ENCODE assay signal across 1 fruit fly cellular context in genomic region chr3L:18867521-18867920, dm6.
TF ChIP-seq lines count a peak whose summit lies in the region.

Gene Dysb (plus strand): TSS chr3L:18867771.

TF ChIP-seq in whole organism, embryonic, 481 proteins besides CTCF, POLR2A, EP300 and RAD21 (continued from another document and continues in another):
- peak; percentile 57 for TF ChIP-seq twi (tag; optimal IDR thresholded peaks at IDR 0.05; lab: Kevin White, UChicago)
- TF ChIP-seq fd64A (GFP tag; optimal IDR thresholded peaks at IDR 0.05; lab: Kevin White, UChicago), result peak; percentile 52
- TF ChIP-seq Neu2 (GFP tag; optimal IDR thresholded peaks at IDR 0.05; lab: Kevin White, UChicago; ENCODE audit: borderline replicate concordance), result no peak
- peak; percentile 85 for TF ChIP-seq Sox100B (GFP tag; optimal IDR thresholded peaks at IDR 0.05; lab: Kevin White, UChicago)
- TF ChIP-seq CG12299 (tag; optimal IDR thresholded peaks at IDR 0.05; lab: Kevin White, UChicago), result peak; percentile 86
- peak; percentile 87 for TF ChIP-seq Med (GFP tag; lab: Kevin White, UChicago)
- peak; percentile 83 for TF ChIP-seq CG10543 (GFP tag; optimal IDR thresholded peaks at IDR 0.05; lab: Kevin White, UChicago)
- peak; percentile 99 for TF ChIP-seq D19A (tag; optimal IDR thresholded peaks at IDR 0.05; lab: Kevin White, UChicago)
- peak; percentile 27 for TF ChIP-seq CG17912 (GFP tag; optimal IDR thresholded peaks at IDR 0.05; lab: Kevin White, UChicago)
- TF ChIP-seq rib (GFP tag; IDR thresholded peaks at IDR 0.05; lab: Robert Waterston, UW), result peak; percentile 81
- TF ChIP-seq crc (GFP tag; optimal IDR thresholded peaks at IDR 0.05; lab: Kevin White, UChicago), result peak; percentile 42
- TF ChIP-seq CG10209 (GFP tag; optimal IDR thresholded peaks at IDR 0.05; lab: Kevin White, UChicago), result peak; percentile 88
- peak; percentile 58 for TF ChIP-seq CG2202 (tag; optimal IDR thresholded peaks at IDR 0.05; lab: Kevin White, UChicago)
- peak; percentile 85 for TF ChIP-seq CG3847 (GFP tag; IDR thresholded peaks at IDR 0.05; lab: Robert Waterston, UW)
- peak; percentile 2 for TF ChIP-seq NC2β (GFP tag; optimal IDR thresholded peaks at IDR 0.05; lab: Kevin White, UChicago)
- peak; percentile 84 for TF ChIP-seq Optix (GFP tag; IDR thresholded peaks at IDR 0.05; lab: Robert Waterston, UW)
- no peak for TF ChIP-seq hkb (optimal IDR thresholded peaks at IDR 0.05; lab: Kevin White, UChicago)
- TF ChIP-seq hkb (GFP tag; IDR thresholded peaks at IDR 0.05; lab: Robert Waterston, UW), result peak; percentile 95
- TF ChIP-seq ash1 (GFP tag; optimal IDR thresholded peaks at IDR 0.05; lab: Kevin White, UChicago), result no peak
- TF ChIP-seq CG14860 (GFP tag; IDR thresholded peaks at IDR 0.05; lab: Robert Waterston, UW; ENCODE audit: partially characterized antibody), result no peak
- TF ChIP-seq Nf-YB (GFP tag; optimal IDR thresholded peaks at IDR 0.05; lab: Kevin White, UChicago), result peak; percentile 70
- TF ChIP-seq GATAe (GFP tag; conservative IDR thresholded peaks at IDR 0.05; lab: Robert Waterston, UW), result peak; percentile 21; the same call in 1 of the 2 replicates
- peak; percentile 89 for TF ChIP-seq CG11247 (GFP tag; IDR thresholded peaks at IDR 0.05; lab: Robert Waterston, UW)
- TF ChIP-seq HLHmδ (GFP tag; optimal IDR thresholded peaks at IDR 0.05; lab: Kevin White, UChicago), result peak; percentile 61
- TF ChIP-seq CG30403 (GFP tag; optimal IDR thresholded peaks at IDR 0.05; lab: Kevin White, UChicago), result peak; percentile 84
- peak; percentile 92 for TF ChIP-seq otp (GFP tag; IDR thresholded peaks at IDR 0.05; lab: Robert Waterston, UW)
- TF ChIP-seq CG8924 (tag; optimal IDR thresholded peaks at IDR 0.05; lab: Kevin White, UChicago), result peak; percentile 91
- no peak for TF ChIP-seq inv (GFP tag; IDR thresholded peaks at IDR 0.05; lab: Robert Waterston, UW; ENCODE audit: partially characterized antibody)
- TF ChIP-seq CG12659 (GFP tag; optimal IDR thresholded peaks at IDR 0.05; lab: Kevin White, UChicago), result peak; percentile 91
- TF ChIP-seq Rfx (GFP tag; IDR thresholded peaks at IDR 0.05; lab: Robert Waterston, UW), result peak; percentile 96
- peak; percentile 45 to 85 for TF ChIP-seq crp (GFP tag; optimal IDR thresholded peaks at IDR 0.05; lab: Kevin White, UChicago)
- TF ChIP-seq CG12071 (GFP tag; optimal IDR thresholded peaks at IDR 0.05; lab: Kevin White, UChicago), result peak; percentile 79
- TF ChIP-seq HmgZ (tag; optimal IDR thresholded peaks at IDR 0.05; lab: Kevin White, UChicago), result peak; percentile 87
- no peak for TF ChIP-seq crol (GFP tag; IDR thresholded peaks at IDR 0.05; lab: Robert Waterston, UW)
- TF ChIP-seq cwo (GFP tag; optimal IDR thresholded peaks at IDR 0.05; lab: Kevin White, UChicago), result peak; percentile 85
- TF ChIP-seq CG33557 (GFP tag; optimal IDR thresholded peaks at IDR 0.05; lab: Kevin White, UChicago), result peak; percentile 65
- TF ChIP-seq shn (GFP tag; optimal IDR thresholded peaks at IDR 0.05; lab: Kevin White, UChicago), result peak; percentile 26
- TF ChIP-seq NfI (GFP tag; optimal IDR thresholded peaks at IDR 0.05; lab: Kevin White, UChicago), result peak; percentile 86
- TF ChIP-seq Hr39 (optimal IDR thresholded peaks at IDR 0.05; lab: Kevin White, UChicago), result no peak
- no peak for TF ChIP-seq sima (GFP tag; optimal IDR thresholded peaks at IDR 0.05; lab: Kevin White, UChicago)
- peak; percentile 78 for TF ChIP-seq Aef1 (GFP tag; IDR thresholded peaks at IDR 0.05; lab: Robert Waterston, UW)
- no peak for TF ChIP-seq p53 (GFP tag; optimal IDR thresholded peaks at IDR 0.05; lab: Kevin White, UChicago)
- peak; percentile 83 for TF ChIP-seq Hr3 (GFP tag; optimal IDR thresholded peaks at IDR 0.05; lab: Kevin White, UChicago)
- TF ChIP-seq wor (GFP tag; IDR thresholded peaks at IDR 0.05; lab: Robert Waterston, UW), result peak; percentile 43; the same call in 1 of the 2 replicates
- TF ChIP-seq lov (optimal IDR thresholded peaks at IDR 0.05; lab: Kevin White, UChicago), result no peak
- TF ChIP-seq lov (GFP tag; IDR thresholded peaks at IDR 0.05; lab: Robert Waterston, UW), result peak; percentile 83
- TF ChIP-seq CG16815 (GFP tag; optimal IDR thresholded peaks at IDR 0.05; lab: Kevin White, UChicago), result peak; percentile 72
- peak; percentile 39 for TF ChIP-seq CG4617 (GFP tag; optimal IDR thresholded peaks at IDR 0.05; lab: Kevin White, UChicago; ENCODE audit: borderline replicate concordance)
- peak; percentile 62 to 86 for TF ChIP-seq dpn (GFP tag; optimal IDR thresholded peaks at IDR 0.05; lab: Kevin White, UChicago)
- peak; percentile 70 for TF ChIP-seq schlank (tag; optimal IDR thresholded peaks at IDR 0.05; lab: Kevin White, UChicago)
- TF ChIP-seq CG43689 (GFP tag; IDR thresholded peaks at IDR 0.05; lab: Robert Waterston, UW), result peak; percentile 67; the same call in 1 of the 2 replicates
- TF ChIP-seq insv (GFP tag; optimal IDR thresholded peaks at IDR 0.05; lab: Kevin White, UChicago), result peak in 1 of 2 experiments; percentile 63
- TF ChIP-seq CG1603 (tag; optimal IDR thresholded peaks at IDR 0.05; lab: Kevin White, UChicago), result peak; percentile 61
- TF ChIP-seq tin (GFP tag; optimal IDR thresholded peaks at IDR 0.05; lab: Kevin White, UChicago), result peak; percentile 86
- TF ChIP-seq yki (optimal IDR thresholded peaks at IDR 0.05; lab: Kevin White, UChicago), result no peak
- TF ChIP-seq nau (GFP tag; optimal IDR thresholded peaks at IDR 0.05; lab: Kevin White, UChicago), result peak; percentile 76
- peak; percentile 22 for TF ChIP-seq luna (GFP tag; optimal IDR thresholded peaks at IDR 0.05; lab: Kevin White, UChicago)
- TF ChIP-seq CG32772 (GFP tag; IDR thresholded peaks at IDR 0.05; lab: Robert Waterston, UW), result peak; percentile 86
- TF ChIP-seq CG6254 (GFP tag; optimal IDR thresholded peaks at IDR 0.05; lab: Kevin White, UChicago), result peak; percentile 83
- TF ChIP-seq nerfin-2 (GFP tag; IDR thresholded peaks at IDR 0.05; lab: Robert Waterston, UW; ENCODE audit: partially characterized antibody), result no peak
- no peak for TF ChIP-seq CG3065 (GFP tag; optimal IDR thresholded peaks at IDR 0.05; lab: Kevin White, UChicago)
- peak; percentile 88 for TF ChIP-seq Ada2b (GFP tag; IDR thresholded peaks at IDR 0.05; lab: Robert Waterston, UW)
- TF ChIP-seq CG11456 (GFP tag; IDR thresholded peaks at IDR 0.05; lab: Robert Waterston, UW), result no peak; the same call in 2 of the 3 replicates
- TF ChIP-seq usp (GFP tag; optimal IDR thresholded peaks at IDR 0.05; lab: Kevin White, UChicago), result no peak
- TF ChIP-seq CG3163 (GFP tag; optimal IDR thresholded peaks at IDR 0.05; lab: Kevin White, UChicago), result peak; percentile 12
- peak; percentile 15 for TF ChIP-seq CG31388 (GFP tag; optimal IDR thresholded peaks at IDR 0.05; lab: Kevin White, UChicago)
- peak; percentile 32 for TF ChIP-seq abd-A (tag; optimal IDR thresholded peaks at IDR 0.05; lab: Kevin White, UChicago)
- TF ChIP-seq CG9932 (GFP tag; IDR thresholded peaks at IDR 0.05; lab: Robert Waterston, UW), result peak; percentile 92
- peak; percentile 78 for TF ChIP-seq CG1602 (GFP tag; optimal IDR thresholded peaks at IDR 0.05; lab: Kevin White, UChicago)
- TF ChIP-seq E2f2 (GFP tag; IDR thresholded peaks at IDR 0.05; lab: Robert Waterston, UW), result peak; percentile 76
- TF ChIP-seq Atf-2 (GFP tag; optimal IDR thresholded peaks at IDR 0.05; lab: Kevin White, UChicago), result peak; percentile 53
- peak; percentile 54 for TF ChIP-seq CG18764 (GFP tag; optimal IDR thresholded peaks at IDR 0.05; lab: Kevin White, UChicago)
- peak; percentile 94 for TF ChIP-seq CG2712 (tag; optimal IDR thresholded peaks at IDR 0.05; lab: Kevin White, UChicago)
- TF ChIP-seq D (optimal IDR thresholded peaks at IDR 0.05; lab: Kevin White, UChicago), result no peak
- TF ChIP-seq D (GFP tag; optimal IDR thresholded peaks at IDR 0.05; lab: Kevin White, UChicago), result peak; percentile 80
- TF ChIP-seq E2f1 (GFP tag; IDR thresholded peaks at IDR 0.05; lab: Robert Waterston, UW), result peak; percentile 91
- TF ChIP-seq CG2199 (GFP tag; IDR thresholded peaks at IDR 0.05; lab: Robert Waterston, UW), result peak; percentile 63; the same call in 1 of the 3 replicates
- TF ChIP-seq CG15514 (GFP tag; optimal IDR thresholded peaks at IDR 0.05; lab: Kevin White, UChicago), result peak; percentile 85
- TF ChIP-seq emc (GFP tag; optimal IDR thresholded peaks at IDR 0.05; lab: Kevin White, UChicago), result no peak
- no peak; the same call in 2 of the 3 replicates for TF ChIP-seq sr (GFP tag; IDR thresholded peaks at IDR 0.05; lab: Robert Waterston, UW)
- TF ChIP-seq bbx (GFP tag; IDR thresholded peaks at IDR 0.05; lab: Robert Waterston, UW; ENCODE audit: partially characterized antibody), result no peak
- no peak for TF ChIP-seq pan (optimal IDR thresholded peaks at IDR 0.05; lab: Kevin White, UChicago)
- peak in 1 of 2 experiments; percentile 93 for TF ChIP-seq pan (GFP tag; optimal IDR thresholded peaks at IDR 0.05 in 1 of 2, IDR thresholded peaks at IDR 0.05 in 1 of 2)
- no peak for TF ChIP-seq sc (optimal IDR thresholded peaks at IDR 0.05; lab: Kevin White, UChicago)
- TF ChIP-seq sc (GFP tag; optimal IDR thresholded peaks at IDR 0.05; lab: Kevin White, UChicago), result peak; percentile 66
- peak; percentile 79 for TF ChIP-seq CG4424 (GFP tag; optimal IDR thresholded peaks at IDR 0.05; lab: Kevin White, UChicago)
- peak; percentile 81 for TF ChIP-seq CG10147 (GFP tag; optimal IDR thresholded peaks at IDR 0.05; lab: Kevin White, UChicago)
- peak; percentile 33 for TF ChIP-seq CG8290 (GFP tag; optimal IDR thresholded peaks at IDR 0.05; lab: Kevin White, UChicago)
- TF ChIP-seq CG8290 (tag; optimal IDR thresholded peaks at IDR 0.05; lab: Kevin White, UChicago), result peak in 1 of 2 experiments; percentile 85
- peak; percentile 83 for TF ChIP-seq HHEX (GFP tag; optimal IDR thresholded peaks at IDR 0.05; lab: Kevin White, UChicago)
- peak; percentile 53 for TF ChIP-seq CG34224 (GFP tag; IDR thresholded peaks at IDR 0.05; lab: Robert Waterston, UW; ENCODE audit: partially characterized antibody)
- peak; percentile 71; the same call in 1 of the 2 replicates for TF ChIP-seq Taf1 (GFP tag; IDR thresholded peaks at IDR 0.05; lab: Robert Waterston, UW)
- peak; percentile 87 for TF ChIP-seq nom (GFP tag; optimal IDR thresholded peaks at IDR 0.05; lab: Kevin White, UChicago)
- TF ChIP-seq Bdp1 (GFP tag; optimal IDR thresholded peaks at IDR 0.05; lab: Kevin White, UChicago), result peak; percentile 49
- peak; percentile 81 for TF ChIP-seq fd3F (GFP tag; optimal IDR thresholded peaks at IDR 0.05; lab: Kevin White, UChicago)
- TF ChIP-seq BtbVII (GFP tag; optimal IDR thresholded peaks at IDR 0.05; lab: Kevin White, UChicago), result peak; percentile 88
- TF ChIP-seq MTF-1 (GFP tag; optimal IDR thresholded peaks at IDR 0.05; lab: Kevin White, UChicago; ENCODE audit: borderline replicate concordance), result peak; percentile 84
- TF ChIP-seq cas (GFP tag; IDR thresholded peaks at IDR 0.05; lab: Robert Waterston, UW), result peak; percentile 84
- no peak for TF ChIP-seq CG14965 (GFP tag; optimal IDR thresholded peaks at IDR 0.05; lab: Kevin White, UChicago; ENCODE audit: borderline replicate concordance)
- peak; percentile 98 for TF ChIP-seq vvl (GFP tag; IDR thresholded peaks at IDR 0.05; lab: Robert Waterston, UW)
- peak; percentile 59 for TF ChIP-seq CG30431 (GFP tag; optimal IDR thresholded peaks at IDR 0.05; lab: Kevin White, UChicago)
- peak; percentile 76 for TF ChIP-seq run (tag; optimal IDR thresholded peaks at IDR 0.05; lab: Kevin White, UChicago)
- peak; percentile 79 for TF ChIP-seq odd (GFP tag; optimal IDR thresholded peaks at IDR 0.05; lab: Kevin White, UChicago)
- TF ChIP-seq CG4328 (GFP tag; optimal IDR thresholded peaks at IDR 0.05; lab: Kevin White, UChicago), result peak; percentile 82
- peak; percentile 88 for TF ChIP-seq CG17385 (GFP tag; optimal IDR thresholded peaks at IDR 0.05; lab: Kevin White, UChicago)
- peak; percentile 82 for TF ChIP-seq CG2875 (GFP tag; optimal IDR thresholded peaks at IDR 0.05; lab: Kevin White, UChicago)
- TF ChIP-seq CG9727 (GFP tag; optimal IDR thresholded peaks at IDR 0.05; lab: Kevin White, UChicago), result peak; percentile 88
- no peak for TF ChIP-seq cg (GFP tag; optimal IDR thresholded peaks at IDR 0.05; lab: Kevin White, UChicago)
- TF ChIP-seq Ets65A (GFP tag; lab: Kevin White, UChicago), result no peak
- peak; percentile 86 for TF ChIP-seq CG10979 (tag; optimal IDR thresholded peaks at IDR 0.05; lab: Kevin White, UChicago)
- peak; percentile 91 for TF ChIP-seq PHDP (tag; optimal IDR thresholded peaks at IDR 0.05; lab: Kevin White, UChicago)
- TF ChIP-seq NFAT (GFP tag; IDR thresholded peaks at IDR 0.05; lab: Robert Waterston, UW), result peak; percentile 96
- peak; percentile 90 for TF ChIP-seq CG2678 (tag; optimal IDR thresholded peaks at IDR 0.05; lab: Kevin White, UChicago)
- no peak for TF ChIP-seq eve (GFP tag; optimal IDR thresholded peaks at IDR 0.05; lab: Kevin White, UChicago)
- peak; percentile 92 for TF ChIP-seq CG12391 (tag; optimal IDR thresholded peaks at IDR 0.05; lab: Kevin White, UChicago)
- TF ChIP-seq bigmax (GFP tag; optimal IDR thresholded peaks at IDR 0.05; lab: Kevin White, UChicago), result no peak
- peak; percentile 38 for TF ChIP-seq CG6654 (GFP tag; optimal IDR thresholded peaks at IDR 0.05; lab: Kevin White, UChicago)
- TF ChIP-seq tll (GFP tag; optimal IDR thresholded peaks at IDR 0.05; lab: Kevin White, UChicago), result no peak
- TF ChIP-seq Mad (GFP tag; optimal IDR thresholded peaks at IDR 0.05; lab: Kevin White, UChicago), result peak; percentile 63
- TF ChIP-seq ac (GFP tag; optimal IDR thresholded peaks at IDR 0.05; lab: Kevin White, UChicago), result peak; percentile 47
- TF ChIP-seq pnt (GFP tag; optimal IDR thresholded peaks at IDR 0.05; lab: Kevin White, UChicago), result peak; percentile 34
- peak; percentile 4 for TF ChIP-seq CG3838 (GFP tag; optimal IDR thresholded peaks at IDR 0.05; lab: Kevin White, UChicago)
- no peak; the same call in 1 of the 2 replicates for TF ChIP-seq CG10959 (GFP tag; IDR thresholded peaks at IDR 0.05; lab: Robert Waterston, UW)
- peak; percentile 88 for TF ChIP-seq oc (tag; optimal IDR thresholded peaks at IDR 0.05; lab: Kevin White, UChicago)
- TF ChIP-seq bowl (GFP tag; IDR thresholded peaks at IDR 0.05; lab: Robert Waterston, UW), result peak; percentile 78
- TF ChIP-seq CG1233 (GFP tag; optimal IDR thresholded peaks at IDR 0.05; lab: Kevin White, UChicago), result peak; percentile 87
- TF ChIP-seq hth (optimal IDR thresholded peaks at IDR 0.05; lab: Kevin White, UChicago), result no peak
- TF ChIP-seq ind (GFP tag; optimal IDR thresholded peaks at IDR 0.05; lab: Kevin White, UChicago), result peak; percentile 76
- TF ChIP-seq lbe (GFP tag; optimal IDR thresholded peaks at IDR 0.05; lab: Kevin White, UChicago), result peak; percentile 84
- TF ChIP-seq exex (tag; optimal IDR thresholded peaks at IDR 0.05; lab: Kevin White, UChicago), result peak; percentile 57
